Fruit fly (Drosophila melanogaster): ENCODE measurements around the gene BicD.

BicD gene

dm6 chr2L:17470630-17471029 is 2.4 kb downstream of the BicD start (continued):
- TF ChIP-seq fd96Cb (tag; optimal IDR thresholded peaks at IDR 0.05), result no peak
- no peak for TF ChIP-seq CG3407 (GFP tag; optimal IDR thresholded peaks at IDR 0.05)
- TF ChIP-seq slp2 (GFP tag; optimal IDR thresholded peaks at IDR 0.05), result no peak
- TF ChIP-seq chinmo (GFP tag; IDR thresholded peaks at IDR 0.05; ENCODE audit: partially characterized antibody), result no peak
- no peak for TF ChIP-seq Oli (tag; optimal IDR thresholded peaks at IDR 0.05)
- no peak for TF ChIP-seq ara (GFP tag; IDR thresholded peaks at IDR 0.05)
- TF ChIP-seq hkb (optimal IDR thresholded peaks at IDR 0.05), result no peak
- TF ChIP-seq hkb (GFP tag; IDR thresholded peaks at IDR 0.05), result peak; percentile 65
- no peak for TF ChIP-seq kni (GFP tag; optimal IDR thresholded peaks at IDR 0.05)
- TF ChIP-seq Fer2 (tag; optimal IDR thresholded peaks at IDR 0.05), result peak; percentile 74
- peak; percentile 14; the same call in 1 of the 2 replicates for TF ChIP-seq CG3847 (GFP tag; IDR thresholded peaks at IDR 0.05)
- no peak for TF ChIP-seq HLH3B (GFP tag; IDR thresholded peaks at IDR 0.05)
- TF ChIP-seq tap (tag; optimal IDR thresholded peaks at IDR 0.05), result no peak
- TF ChIP-seq hth (optimal IDR thresholded peaks at IDR 0.05), result no peak
- no peak for TF ChIP-seq z (GFP tag; IDR thresholded peaks at IDR 0.05)
- no peak for TF ChIP-seq inv (GFP tag; IDR thresholded peaks at IDR 0.05; ENCODE audit: partially characterized antibody)
- no peak for TF ChIP-seq pum (GFP tag; optimal IDR thresholded peaks at IDR 0.05)
- TF ChIP-seq Scr (GFP tag; IDR thresholded peaks at IDR 0.05; ENCODE audit: partially characterized antibody), result no peak
- peak; percentile 26; the same call in 1 of the 3 replicates for TF ChIP-seq dysf (GFP tag; IDR thresholded peaks at IDR 0.05)
- no peak for TF ChIP-seq bowl (GFP tag; IDR thresholded peaks at IDR 0.05)
- no peak for TF ChIP-seq Dp (GFP tag; optimal IDR thresholded peaks at IDR 0.05)
- no peak for TF ChIP-seq Dref (GFP tag; IDR thresholded peaks at IDR 0.05)
- no peak for TF ChIP-seq CG7372 (GFP tag; IDR thresholded peaks at IDR 0.05)
- no peak for TF ChIP-seq eve (GFP tag; optimal IDR thresholded peaks at IDR 0.05)
- TF ChIP-seq Neu2 (GFP tag; optimal IDR thresholded peaks at IDR 0.05; ENCODE audit: borderline replicate concordance), result no peak
- TF ChIP-seq Rfx (GFP tag; IDR thresholded peaks at IDR 0.05), result peak; percentile 78
- no peak for TF ChIP-seq klu (GFP tag; IDR thresholded peaks at IDR 0.05)
- TF ChIP-seq Asciz (GFP tag; optimal IDR thresholded peaks at IDR 0.05), result no peak
- peak; percentile 77 for TF ChIP-seq CG6765 (GFP tag; optimal IDR thresholded peaks at IDR 0.05)
- TF ChIP-seq CG2712 (tag; optimal IDR thresholded peaks at IDR 0.05), result no peak
- peak; percentile 13 for TF ChIP-seq emc (GFP tag; optimal IDR thresholded peaks at IDR 0.05)
- no peak for TF ChIP-seq Optix (GFP tag; IDR thresholded peaks at IDR 0.05)
- TF ChIP-seq grn (GFP tag; optimal IDR thresholded peaks at IDR 0.05), result no peak
- no peak for TF ChIP-seq az2 (GFP tag; optimal IDR thresholded peaks at IDR 0.05)
- TF ChIP-seq sqz (GFP tag; optimal IDR thresholded peaks at IDR 0.05), result no peak
- TF ChIP-seq seq (GFP tag; IDR thresholded peaks at IDR 0.05), result peak; percentile 35; the same call in 1 of the 2 replicates
- no peak for TF ChIP-seq CG18764 (GFP tag; optimal IDR thresholded peaks at IDR 0.05)
- TF ChIP-seq D19B (GFP tag; optimal IDR thresholded peaks at IDR 0.05), result peak; percentile 62
- no peak for TF ChIP-seq CG17359 (tag; optimal IDR thresholded peaks at IDR 0.05)
- TF ChIP-seq dmrt99B (tag; optimal IDR thresholded peaks at IDR 0.05), result no peak
- no peak for TF ChIP-seq otp (GFP tag; IDR thresholded peaks at IDR 0.05)
- peak; percentile 14 for TF ChIP-seq CG3163 (GFP tag; optimal IDR thresholded peaks at IDR 0.05)
- TF ChIP-seq CG4854 (GFP tag; optimal IDR thresholded peaks at IDR 0.05), result peak; percentile 66
- peak; percentile 2 for TF ChIP-seq pzg (GFP tag; optimal IDR thresholded peaks at IDR 0.05)
- peak; percentile 22 for TF ChIP-seq CG1792 (GFP tag; optimal IDR thresholded peaks at IDR 0.05)
- peak; percentile 79 for TF ChIP-seq CG13894 (tag; optimal IDR thresholded peaks at IDR 0.05)
- peak; percentile 34 for TF ChIP-seq fu2 (GFP tag; optimal IDR thresholded peaks at IDR 0.05)
- no peak for TF ChIP-seq Nf-YA (GFP tag; IDR thresholded peaks at IDR 0.05)
- TF ChIP-seq sens (GFP tag), result no peak
- TF ChIP-seq tio (GFP tag; optimal IDR thresholded peaks at IDR 0.05), result no peak
- no peak for TF ChIP-seq CG10959 (GFP tag; IDR thresholded peaks at IDR 0.05)
- no peak for TF ChIP-seq CG12155 (GFP tag; optimal IDR thresholded peaks at IDR 0.05)
- TF ChIP-seq sd (tag; optimal IDR thresholded peaks at IDR 0.05), result peak; percentile 59

Measured in whole organism, embryonic.